Fruit fly (Drosophila melanogaster): ENCODE results near the gene RpL7A.

RpL7A gene

dm6 chrX:6513193-6513592, 20.0 kb downstream of the RpL7A start:
- TF ChIP-seq CG5204 (GFP tag; optimal IDR thresholded peaks at IDR 0.05) (no peak), cnc (optimal IDR thresholded peaks at IDR 0.05) (no peak), Clk (GFP tag; optimal IDR thresholded peaks at IDR 0.05) (no peak), toe (GFP tag; optimal IDR thresholded peaks at IDR 0.05) (no peak), Crg-1 (GFP tag; optimal IDR thresholded peaks at IDR 0.05) (no peak)
